Worm (Caenorhabditis elegans): Measurements from ENCODE around the gene lido-11.

- TF ChIP-seq hmg-4 (GFP tag; optimal IDR thresholded peaks at IDR 0.05), result no peak
- TF ChIP-seq B0310.2 (tag; optimal IDR thresholded peaks at IDR 0.05), result no peak
- no peak for TF ChIP-seq tbx-11 (GFP tag; IDR thresholded peaks at IDR 0.05)
- no peak for TF ChIP-seq hmbx-1 (tag; optimal IDR thresholded peaks at IDR 0.05)
- TF ChIP-seq ama-1 (optimal IDR thresholded peaks at IDR 0.05), result no peak
- no peak for TF ChIP-seq flt-1 (GFP tag; IDR thresholded peaks at IDR 0.05)
- TF ChIP-seq F13C5.2 (tag; optimal IDR thresholded peaks at IDR 0.05), result no peak
- no peak for TF ChIP-seq hnd-1 (tag; optimal IDR thresholded peaks at IDR 0.05)
- TF ChIP-seq pes-1 (GFP tag; IDR thresholded peaks at IDR 0.05), result no peak
- no peak for TF ChIP-seq tbx-37 (GFP tag; conservative IDR thresholded peaks at IDR 0.05)
- TF ChIP-seq scrt-1 (GFP tag; IDR thresholded peaks at IDR 0.05), result no peak
- TF ChIP-seq aly-1 (tag; optimal IDR thresholded peaks at IDR 0.05), result no peak
Measured at ce11 chrII:2977652-2978051, 26.1 kb upstream of the lido-11 start.
